Worm (Caenorhabditis elegans) whole organism, L3 larva: Measurements from ENCODE around the gene sod-1.
A peak's percentile ranks its signal among the peaks of the same experiment; 100 is the strongest.

ENCODE experiments used
- R02D3.7 ChIP-seq: fragments of 150-350 bp; optimal IDR thresholded peaks from 2 replicates; lab custom pipeline; 2014; ENCODE audit warnings: missing biosample characterization, missing genetic modification characterization
- aly-2 ChIP-seq: fragments of 150-350 bp; optimal IDR thresholded peaks from 2 replicates; lab custom pipeline; 2014; ENCODE audit warnings: missing biosample characterization, missing genetic modification characterization
- ceh-16 ChIP-seq: sonication (generic microtip); optimal IDR thresholded peaks from 2 replicates; lab custom pipeline; 2017; ENCODE audit warnings: missing biosample characterization, missing genetic modification characterization
- ceh-28 ChIP-seq: fragments of 150-350 bp; optimal IDR thresholded peaks from 2 replicates; lab custom pipeline; 2014; ENCODE audit warnings: missing biosample characterization, missing genetic modification reagents, missing genetic modification characterization
- ceh-82 ChIP-seq: fragments of 150-350 bp; optimal IDR thresholded peaks from 2 replicates; lab custom pipeline; 2014; ENCODE audit warnings: missing biosample characterization, missing genetic modification characterization
- ceh-9 ChIP-seq: sonication (generic microtip); optimal IDR thresholded peaks from 2 replicates; lab custom pipeline; 2018; ENCODE audit warnings: missing biosample characterization, missing genetic modification characterization
- daf-12 ChIP-seq: fragments of 150-350 bp; optimal IDR thresholded peaks from 2 replicates; lab custom pipeline; 2014; ENCODE audit warnings: missing biosample characterization, missing genetic modification reagents, missing genetic modification characterization
- egl-27 ChIP-seq: sonication (generic microtip); optimal IDR thresholded peaks from 4 replicates; lab custom pipeline; 2017; ENCODE audit warnings: missing biosample characterization, missing genetic modification reagents, missing genetic modification characterization
- egl-5 ChIP-seq: fragments of 150-350 bp; optimal IDR thresholded peaks from 2 replicates; lab custom pipeline; 2017; ENCODE audit warnings: missing biosample characterization, missing genetic modification reagents, missing genetic modification characterization, inconsistent platforms
- elt-2 ChIP-seq: sonication (generic microtip); optimal IDR thresholded peaks from 2 replicates; lab custom pipeline; 2016; ENCODE audit warnings: missing genetic modification reagents, mild to moderate bottlenecking, missing genetic modification characterization, missing compliant biosample characterization
- fkh-2 ChIP-seq: fragments of 150-350 bp; optimal IDR thresholded peaks from 2 replicates; lab custom pipeline; 2014; ENCODE audit warnings: missing biosample characterization, missing genetic modification reagents, missing genetic modification characterization
- fos-1 ChIP-seq: fragments of 150-350 bp; optimal IDR thresholded peaks from 2 replicates; lab custom pipeline; 2014; ENCODE audit warnings: missing biosample characterization, missing genetic modification characterization
- hmg-11 ChIP-seq: sonication (generic microtip); optimal IDR thresholded peaks from 2 replicates; lab custom pipeline; 2016; ENCODE audit warnings: missing genetic modification characterization, missing compliant biosample characterization
- jun-1 ChIP-seq: fragments of 150-350 bp; optimal IDR thresholded peaks from 2 replicates; lab custom pipeline; 2014; ENCODE audit warnings: missing biosample characterization, missing genetic modification reagents, missing genetic modification characterization
- lin-15B ChIP-seq: fragments of 150-350 bp; optimal IDR thresholded peaks from 2 replicates; lab custom pipeline; 2014; ENCODE audit warnings: missing biosample characterization, missing genetic modification characterization
- lin-39 ChIP-seq: fragments of 150-350 bp; optimal IDR thresholded peaks from 2 replicates; lab custom pipeline; 2018; ENCODE audit warnings: missing biosample characterization, missing genetic modification reagents, missing genetic modification characterization
- lsy-12 ChIP-seq: sonication (generic microtip); optimal IDR thresholded peaks from 2 replicates; lab custom pipeline; 2016; ENCODE audit warnings: mild to moderate bottlenecking, missing genetic modification characterization, missing compliant biosample characterization
- mdl-1 ChIP-seq: fragments of 150-350 bp; optimal IDR thresholded peaks from 2 replicates; lab custom pipeline; 2014; ENCODE audit warnings: missing biosample characterization, missing genetic modification characterization
- mml-1 ChIP-seq: fragments of 150-350 bp; sonication (generic microtip); optimal IDR thresholded peaks from 3 replicates; lab custom pipeline; 2014; ENCODE audit warnings: missing biosample characterization, missing genetic modification characterization
- nfya-1 ChIP-seq: sonication (generic microtip); optimal IDR thresholded peaks from 2 replicates; lab custom pipeline; 2017; ENCODE audit warnings: missing genetic modification characterization, mild to moderate bottlenecking, missing compliant biosample characterization, antibody characterized with exemption, moderate library complexity; ENCODE audit not compliant: insufficient read depth
- nhr-11 ChIP-seq: fragments of 150-350 bp; optimal IDR thresholded peaks from 2 replicates; lab custom pipeline; 2014; ENCODE audit warnings: missing biosample characterization, missing genetic modification characterization
- nhr-237 ChIP-seq: fragments of 150-350 bp; optimal IDR thresholded peaks from 2 replicates; lab custom pipeline; 2014; ENCODE audit warnings: missing biosample characterization, missing genetic modification characterization
- nhr-25 ChIP-seq: sonication (generic microtip); optimal IDR thresholded peaks from 2 replicates; lab custom pipeline; 2017; ENCODE audit warnings: missing biosample characterization, missing genetic modification characterization
- nhr-76 ChIP-seq: fragments of 150-350 bp; sonication (generic microtip); optimal IDR thresholded peaks from 5 replicates; lab custom pipeline; 2014; ENCODE audit warnings: missing biosample characterization, missing genetic modification characterization
- pha-4 ChIP-seq: fragments of 150-350 bp; optimal IDR thresholded peaks from 2 replicates; lab custom pipeline; 2014; ENCODE audit warnings: missing biosample characterization, missing genetic modification reagents, missing genetic modification characterization
- pqm-1 ChIP-seq: fragments of 150-350 bp; optimal IDR thresholded peaks from 2 replicates; lab custom pipeline; 2017; ENCODE audit warnings: missing biosample characterization, missing genetic modification characterization, inconsistent platforms
- sea-2 ChIP-seq: fragments of 150-350 bp; sonication (generic microtip); optimal IDR thresholded peaks from 4 replicates; lab custom pipeline; 2014; ENCODE audit warnings: missing biosample characterization, missing genetic modification reagents, missing genetic modification characterization
- tbx-2 ChIP-seq: sonication (generic microtip); optimal IDR thresholded peaks from 2 replicates; lab custom pipeline; 2016; ENCODE audit warnings: mild to moderate bottlenecking, missing genetic modification characterization, missing compliant biosample characterization
- unc-62 ChIP-seq: fragments of 150-350 bp; sonication (generic microtip); optimal IDR thresholded peaks from 4 replicates; lab custom pipeline; 2014; ENCODE audit warnings: missing biosample characterization, missing genetic modification reagents, missing genetic modification characterization
- zag-1 ChIP-seq: fragments of 150-350 bp; optimal IDR thresholded peaks from 2 replicates; lab custom pipeline; 2014; ENCODE audit warnings: missing biosample characterization, missing genetic modification characterization

Gene sod-1

DNA sequence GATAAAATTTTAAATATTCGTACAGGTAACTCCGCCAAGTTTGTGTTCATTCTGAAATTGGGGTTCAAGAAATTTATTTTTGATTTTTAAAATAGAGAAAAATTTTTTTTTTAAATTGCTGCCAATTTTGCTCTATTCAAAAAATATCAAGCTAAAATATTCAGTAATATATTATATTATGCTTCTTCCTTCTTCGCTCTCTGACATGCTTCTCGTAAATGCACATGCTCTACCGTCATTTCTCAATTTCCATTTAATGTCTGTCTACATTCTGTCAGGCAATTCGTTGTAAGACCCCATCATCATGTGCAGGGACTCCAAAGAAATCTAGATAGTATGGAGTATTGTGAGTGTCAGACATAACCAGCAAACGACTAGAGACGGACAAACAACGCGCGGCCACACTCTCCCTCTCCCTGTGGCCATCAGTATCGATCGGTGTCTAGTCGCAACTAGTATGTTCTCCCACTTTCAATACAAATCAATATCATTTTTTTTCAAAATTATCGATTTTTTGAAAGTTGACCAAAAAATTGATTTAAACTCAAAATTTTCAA is 22.4 kb downstream of the sod-1 start, which contains the start of the genes malt-1 and ceh-38 (continued):
- TF ChIP-seq daf-12 (tag; lab: Kevin White, UChicago) (peak; percentile 54), hmg-11 (tag; lab: Kevin White, UChicago) (peak; percentile 100), mdl-1 (tag; lab: Kevin White, UChicago) (peak; percentile 86), R02D3.7 (tag; lab: Kevin White, UChicago) (peak; percentile 90), tbx-2 (tag; lab: Kevin White, UChicago) (peak; percentile 86), nhr-25 (peak; percentile 90), lin-15B (peak; percentile 92), lsy-12 (tag; lab: Kevin White, UChicago) (peak; percentile 86), nhr-76 (tag; lab: Kevin White, UChicago) (no peak), sea-2 (GFP tag; lab: Kevin White, UChicago) (peak; percentile 73), unc-62 (peak; percentile 72), zag-1 (no peak), fkh-2 (tag; lab: Kevin White, UChicago) (peak; percentile 58), ceh-16 (tag; lab: Kevin White, UChicago) (no peak), fos-1 (tag; lab: Kevin White, UChicago) (no peak)

DNA sequence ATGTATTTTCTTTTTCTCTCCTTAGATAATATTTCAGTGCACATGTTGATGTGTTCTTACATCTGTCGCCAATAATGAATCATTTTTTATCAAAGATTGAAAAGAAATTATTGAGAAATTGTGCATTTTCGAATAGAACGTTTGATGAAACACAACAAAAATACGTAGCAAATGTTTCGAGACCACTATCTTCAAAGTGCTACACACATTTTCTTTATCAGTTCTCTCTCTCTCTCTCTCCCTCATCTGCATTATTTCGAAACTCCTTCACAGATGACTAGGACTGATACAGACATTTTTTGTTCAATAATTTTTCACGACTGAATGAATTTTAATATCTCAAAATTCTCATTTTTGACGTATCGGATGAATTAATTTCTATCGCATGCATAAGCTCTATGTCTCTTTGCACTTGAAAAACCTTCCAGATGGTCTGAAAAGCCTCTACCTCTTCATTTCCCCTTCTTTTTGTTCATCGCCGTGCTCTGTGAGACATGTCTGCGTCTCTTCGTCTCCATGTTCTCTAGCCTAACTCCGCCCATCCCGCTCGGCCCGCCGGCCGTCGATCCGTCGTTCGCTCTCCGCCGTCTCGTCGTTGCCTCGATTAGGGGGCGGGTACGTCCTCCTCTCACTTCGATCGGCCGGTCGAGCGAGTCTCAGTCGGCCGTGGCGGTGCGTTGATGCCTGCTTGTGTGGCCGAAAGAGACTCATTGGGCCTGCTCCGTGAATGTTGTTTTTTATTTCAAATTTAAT is 30.2 kb downstream of the sod-1 start:
- TF ChIP-seq lin-39 (tag; lab: Kevin White, UChicago) (peak; percentile 92), hmg-11 (tag; lab: Kevin White, UChicago) (peak; percentile 49), lsy-12 (tag; lab: Kevin White, UChicago) (no peak), pqm-1 (tag; lab: Kevin White, UChicago) (peak; percentile 11), egl-27 (tag; lab: Kevin White, UChicago) (no peak), R02D3.7 (tag; lab: Kevin White, UChicago) (no peak), elt-2 (tag; lab: Kevin White, UChicago) (peak; percentile 70), nfya-1 (peak; percentile 57), jun-1 (no peak), nhr-237 (tag; lab: Kevin White, UChicago) (no peak), aly-2 (no peak)

DNA sequence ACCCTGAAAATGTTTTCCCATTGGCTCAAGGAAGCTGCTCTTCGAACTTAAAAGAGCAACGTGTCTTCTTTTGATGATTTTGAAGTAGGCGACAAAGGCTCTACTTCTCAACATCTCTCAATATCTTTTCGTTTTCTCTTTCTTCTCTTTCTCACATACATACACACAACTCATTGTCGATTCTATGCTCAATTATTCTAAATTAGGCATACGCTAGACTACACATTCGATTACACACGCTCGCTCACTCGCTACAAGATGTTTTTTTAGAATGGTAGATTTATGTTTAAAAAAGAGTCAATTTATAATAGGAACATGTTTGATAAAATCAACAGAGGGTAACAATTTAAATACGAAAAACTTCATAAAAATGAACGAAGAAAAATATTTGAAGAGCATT is 32.2 kb downstream of the sod-1 start:
- TF ChIP-seq nhr-11 (tag; lab: Kevin White, UChicago) (peak; percentile 22), mml-1 (no peak)
- TF ChIP-seq, all 47 proteins: peak for 1

DNA sequence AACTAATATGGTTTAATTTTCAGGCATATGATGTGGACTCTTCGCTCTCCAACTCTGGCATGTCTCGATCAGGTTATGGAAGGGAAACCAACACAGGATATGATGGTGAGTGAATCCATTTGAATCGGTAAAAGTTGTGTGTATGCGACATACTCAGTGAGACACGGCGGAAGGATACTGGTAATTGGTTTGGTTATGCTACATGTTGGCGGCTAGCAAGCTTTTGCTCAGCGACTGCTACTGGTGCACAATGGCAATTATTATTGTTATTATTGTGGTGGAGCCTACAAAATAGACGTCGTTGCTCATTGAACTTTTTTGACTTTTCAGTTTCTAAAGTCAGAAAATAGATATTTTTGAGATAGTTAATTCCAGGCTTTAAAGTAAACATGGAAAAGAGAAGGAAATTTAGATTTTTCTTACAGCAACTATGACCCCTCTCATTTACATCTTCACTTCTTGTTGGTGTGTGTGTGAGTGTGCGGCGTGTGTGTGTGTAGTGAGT is 32.9 kb downstream of the sod-1 start:
- TF ChIP-seq egl-5 (tag; lab: Kevin White, UChicago) (peak; percentile 42), nhr-11 (tag; lab: Kevin White, UChicago) (peak; percentile 44), lsy-12 (tag; lab: Kevin White, UChicago) (no peak)

DNA sequence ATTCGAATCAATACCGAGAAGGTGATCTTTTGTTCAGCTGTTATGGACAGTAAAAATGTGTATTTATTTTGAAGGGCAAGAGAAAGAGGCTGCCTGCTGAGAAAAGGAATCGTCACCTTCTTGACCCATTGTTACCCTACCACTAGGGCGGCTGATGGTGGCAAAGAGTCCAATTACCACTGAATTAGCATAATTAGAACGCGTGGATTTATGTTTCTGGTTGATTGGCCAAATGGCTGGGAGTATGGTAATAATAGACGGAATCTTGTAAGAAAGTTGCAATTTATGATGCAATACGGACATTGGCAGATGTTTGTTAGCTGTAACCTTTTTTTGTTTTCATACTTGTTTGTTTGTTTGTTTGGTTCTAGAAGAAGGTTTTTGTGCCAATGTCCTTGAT is 33.8 kb downstream of the sod-1 start:
- TF ChIP-seq nhr-237 (tag; lab: Kevin White, UChicago) (no peak), hmg-11 (tag; lab: Kevin White, UChicago) (no peak), jun-1 (no peak), ceh-82 (tag; lab: Kevin White, UChicago) (no peak)

DNA sequence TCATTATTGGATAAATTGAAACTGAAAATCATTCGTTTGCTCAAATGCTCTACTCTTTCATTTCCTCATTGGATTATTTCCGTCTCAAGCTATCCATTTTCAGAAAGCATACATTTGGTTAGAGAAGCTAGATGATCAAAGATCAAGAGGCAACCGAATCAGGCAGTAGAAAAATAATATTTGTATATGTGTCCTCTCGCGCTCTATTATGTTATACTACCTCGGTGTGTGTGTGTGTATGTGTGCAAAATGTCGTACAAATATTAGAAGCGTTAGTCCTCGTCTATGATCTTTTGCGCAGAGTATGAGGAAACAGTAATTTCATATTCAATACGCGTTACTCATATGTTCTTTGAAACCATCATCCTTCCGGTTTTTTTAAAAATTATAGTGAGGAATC is 36.6 kb downstream of the sod-1 start:
- peak; percentile 74 for TF ChIP-seq pha-4 (tag; lab: Kevin White, UChicago)
- TF ChIP-seq ceh-9 (tag; lab: Kevin White, UChicago): no peak
- peak; percentile 2 for TF ChIP-seq ceh-28 (tag; lab: Kevin White, UChicago)
- no peak for TF ChIP-seq R02D3.7 (tag; lab: Kevin White, UChicago)
- no peak for TF ChIP-seq nhr-25
- TF ChIP-seq, all 47 proteins: peak for 2
